Worm (Caenorhabditis elegans): Measurements from ENCODE around the gene Y6G8.6.

Y6G8.6 gene

DNA sequence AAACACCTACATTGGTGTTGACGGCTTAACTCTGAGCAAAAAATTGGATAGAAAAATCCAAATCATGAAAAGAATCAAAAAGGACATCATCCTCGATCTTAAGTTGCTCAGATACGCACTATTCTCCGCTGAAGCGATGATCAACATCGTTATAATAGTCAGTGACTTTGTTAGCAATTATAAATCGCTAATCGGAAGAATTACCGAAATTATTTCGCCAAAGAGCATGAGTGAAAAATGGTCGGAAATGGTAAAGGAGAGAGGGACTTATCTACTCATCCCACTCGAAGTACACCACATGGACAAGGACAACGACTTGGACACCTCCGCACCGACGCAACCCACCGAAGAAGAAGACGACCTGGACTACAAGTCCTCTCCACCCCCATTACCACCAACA lies 36.7 kb downstream of the Y6G8.6 start:
- no peak for TF ChIP-seq unc-39 (tag; optimal IDR thresholded peaks at IDR 0.05)
- no peak for TF ChIP-seq hmg-1.1 (GFP tag; IDR thresholded peaks at IDR 0.05)
- no peak for TF ChIP-seq zfp-3 (GFP tag; conservative IDR thresholded peaks at IDR 0.05)
- no peak for TF ChIP-seq zip-2 (tag; optimal IDR thresholded peaks at IDR 0.05)
- peak; percentile 28 for TF ChIP-seq aha-1 (tag)
- no peak for TF ChIP-seq nhr-42 (GFP tag; IDR thresholded peaks at IDR 0.05)
- TF ChIP-seq egl-27 (tag; optimal IDR thresholded peaks at IDR 0.05) = no peak
- no peak for TF ChIP-seq saeg-2 (GFP tag; IDR thresholded peaks at IDR 0.05)
- TF ChIP-seq hif-1 (tag; optimal IDR thresholded peaks at IDR 0.05) = no peak
- no peak for TF ChIP-seq daf-12 (tag; optimal IDR thresholded peaks at IDR 0.05)
- no peak for TF ChIP-seq nhr-41 (GFP tag; IDR thresholded peaks at IDR 0.05)
- TF ChIP-seq unc-62 (GFP tag; optimal IDR thresholded peaks at IDR 0.05 in 1 of 2) = peak in 1 of 2 experiments; percentile 81
- no peak for TF ChIP-seq unc-62 (tag; optimal IDR thresholded peaks at IDR 0.05)
- no peak for TF ChIP-seq daf-8 (GFP tag; IDR thresholded peaks at IDR 0.05)
- no peak for TF ChIP-seq tra-1 (GFP tag; IDR thresholded peaks at IDR 0.05)
- TF ChIP-seq hlh-30 (tag; optimal IDR thresholded peaks at IDR 0.05; ENCODE audit: insufficient read depth) = no peak
- no peak for TF ChIP-seq snpc-4 (tag; optimal IDR thresholded peaks at IDR 0.05)
- TF ChIP-seq T20F7.1 (GFP tag; optimal IDR thresholded peaks at IDR 0.05) = no peak

DNA sequence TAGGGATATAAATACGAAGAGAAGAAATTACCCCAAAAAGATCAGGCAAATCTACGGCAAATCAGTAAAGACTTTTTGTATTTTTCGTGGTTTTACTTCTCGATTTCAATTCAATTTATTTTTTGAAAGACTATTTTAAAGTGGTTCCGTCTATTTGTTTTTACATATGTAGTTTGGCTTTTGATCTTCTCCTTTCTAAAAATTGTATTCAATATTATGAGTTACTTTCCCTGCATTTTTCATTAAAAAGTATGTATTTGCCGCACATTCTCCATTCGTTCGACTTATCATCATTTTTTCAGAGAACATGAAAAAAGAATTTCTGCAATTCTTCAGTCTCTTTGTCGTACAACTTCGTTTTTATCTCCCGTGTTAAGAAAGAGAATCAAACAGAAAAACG lies 49.9 kb downstream of the Y6G8.6 start, which contains the start of gene C38D9.2:
C38D9.2 (plus strand) TSS at position 301 of the 400 bp plus-strand sequence.
- TF ChIP-seq mep-1 (tag; optimal IDR thresholded peaks at IDR 0.05) = no peak
- TF ChIP-seq Y48G9A.11 (GFP tag; IDR thresholded peaks at IDR 0.05) = no peak
- TF ChIP-seq Y105C5A.15 (GFP tag; IDR thresholded peaks at IDR 0.05) = no peak
- TF ChIP-seq ztf-11 (tag; optimal IDR thresholded peaks at IDR 0.05) = no peak
- TF ChIP-seq lin-1 (GFP tag; IDR thresholded peaks at IDR 0.05) = no peak
- no peak for TF ChIP-seq nhr-76 (tag; optimal IDR thresholded peaks at IDR 0.05)
- TF ChIP-seq D1046.2 (GFP tag; IDR thresholded peaks at IDR 0.05) = no peak
- no peak for TF ChIP-seq ceh-20 (GFP tag; IDR thresholded peaks at IDR 0.05)
- TF ChIP-seq T26A8.4 (GFP tag; IDR thresholded peaks at IDR 0.05) = no peak
- no peak for TF ChIP-seq F49E8.2 (tag; optimal IDR thresholded peaks at IDR 0.05; ENCODE audit: borderline replicate concordance)
- TF ChIP-seq snpc-4 (tag; optimal IDR thresholded peaks at IDR 0.05) = no peak

Measured in whole organism, L4 larva.